Worm (Caenorhabditis elegans) whole organism, L2 larva: ENCODE measurements around the gene C38D9.8.

Experiments
- C34F6.9 ChIP-seq: fragments of 150-350 bp; optimal IDR thresholded peaks from 2 replicates; lab custom pipeline; 2014; ENCODE audit warnings: missing biosample characterization, missing genetic modification characterization
- R02D3.7 ChIP-seq: fragments of 150-350 bp; optimal IDR thresholded peaks from 2 replicates; lab custom pipeline; 2014; ENCODE audit warnings: missing biosample characterization, missing genetic modification characterization
- Y55F3AM.14 ChIP-seq: fragments of 200-800 bp; sonication (Bioruptor generic); optimal IDR thresholded peaks from 2 replicates; lab custom pipeline; 2018; ENCODE audit warnings: mild to moderate bottlenecking, missing genetic modification characterization, missing compliant biosample characterization
- ZK546.5 ChIP-seq: sonication (generic microtip); optimal IDR thresholded peaks from 2 replicates; lab custom pipeline; 2017; ENCODE audit warnings: missing biosample characterization, missing genetic modification characterization
- aly-2 ChIP-seq: fragments of 150-350 bp; optimal IDR thresholded peaks from 2 replicates; lab custom pipeline; 2014; ENCODE audit warnings: missing biosample characterization, missing genetic modification characterization
- ama-1 ChIP-seq: fragments of 150-350 bp; optimal IDR thresholded peaks from 2 replicates; lab custom pipeline; 2018; ENCODE audit warnings: inconsistent platforms
- ceh-82 ChIP-seq: fragments of 150-350 bp; optimal IDR thresholded peaks from 2 replicates; lab custom pipeline; 2014; ENCODE audit warnings: missing biosample characterization, missing genetic modification characterization
- crh-2 ChIP-seq: sonication (generic microtip); optimal IDR thresholded peaks from 2 replicates; lab custom pipeline; 2017; ENCODE audit warnings: missing biosample characterization, missing genetic modification characterization
- elt-1 ChIP-seq: fragments of 150-350 bp; optimal IDR thresholded peaks from 2 replicates; lab custom pipeline; 2014; ENCODE audit warnings: missing biosample characterization, missing genetic modification characterization
- elt-3 ChIP-seq: sonication (generic microtip); optimal IDR thresholded peaks from 2 replicates; lab custom pipeline; 2017; ENCODE audit warnings: missing biosample characterization, missing genetic modification characterization
- fos-1 ChIP-seq: fragments of 150-350 bp; optimal IDR thresholded peaks from 2 replicates; lab custom pipeline; 2014; ENCODE audit warnings: missing biosample characterization, missing genetic modification characterization
- gmeb-1 ChIP-seq: fragments of 150-350 bp; optimal IDR thresholded peaks from 2 replicates; lab custom pipeline; 2014; ENCODE audit warnings: missing biosample characterization, missing genetic modification characterization
- lsy-2 ChIP-seq, 2 experiments: fragments of 150-350 bp in 1 of 2; sonication (generic microtip) in 1 of 2; optimal IDR thresholded peaks; 2 replicates each; lab custom pipeline; 2014 to 2017; ENCODE audit warnings: missing biosample characterization in 2 of 2, missing genetic modification characterization in 2 of 2
- mab-5 ChIP-seq: fragments of 150-350 bp; optimal IDR thresholded peaks from 2 replicates; lab custom pipeline; 2014; ENCODE audit warnings: missing biosample characterization, missing genetic modification characterization
- mbf-1 ChIP-seq: sonication (generic microtip); optimal IDR thresholded peaks from 2 replicates; lab custom pipeline; 2017; ENCODE audit warnings: missing biosample characterization, missing genetic modification characterization
- mdl-1 ChIP-seq, 2 experiments: fragments of 150-350 bp in 1 of 2; sonication (generic microtip) in 1 of 2; optimal IDR thresholded peaks; 2 replicates each; lab custom pipeline; 2017; ENCODE audit warnings: missing biosample characterization in 2 of 2, missing genetic modification characterization in 2 of 2
- nhr-10 ChIP-seq: sonication (generic microtip); optimal IDR thresholded peaks from 2 replicates; lab custom pipeline; 2017; ENCODE audit warnings: missing biosample characterization, missing genetic modification characterization
- nhr-11 ChIP-seq: fragments of 150-350 bp; optimal IDR thresholded peaks from 2 replicates; lab custom pipeline; 2014; ENCODE audit warnings: missing biosample characterization, missing genetic modification characterization
- nhr-12 ChIP-seq: fragments of 150-350 bp; optimal IDR thresholded peaks from 2 replicates; lab custom pipeline; 2014; ENCODE audit warnings: missing biosample characterization, missing genetic modification characterization
- nhr-129 ChIP-seq: fragments of 150-350 bp; optimal IDR thresholded peaks from 2 replicates; lab custom pipeline; 2014; ENCODE audit warnings: missing biosample characterization, missing genetic modification characterization
- nhr-21 ChIP-seq: fragments of 150-350 bp; optimal IDR thresholded peaks from 2 replicates; lab custom pipeline; 2014; ENCODE audit warnings: missing biosample characterization, missing genetic modification characterization
- nhr-23 ChIP-seq: fragments of 150-350 bp; optimal IDR thresholded peaks from 2 replicates; lab custom pipeline; 2014; ENCODE audit warnings: missing biosample characterization, missing genetic modification reagents, missing genetic modification characterization
- nhr-237 ChIP-seq: fragments of 150-350 bp; optimal IDR thresholded peaks from 2 replicates; lab custom pipeline; 2014; ENCODE audit warnings: missing biosample characterization, missing genetic modification characterization
- nhr-25 ChIP-seq: fragments of 150-350 bp; sonication (generic microtip); optimal IDR thresholded peaks from 3 replicates; lab custom pipeline; 2014; ENCODE audit warnings: missing biosample characterization, missing genetic modification characterization
- nhr-77 ChIP-seq: fragments of 150-350 bp; optimal IDR thresholded peaks from 2 replicates; lab custom pipeline; 2014; ENCODE audit warnings: missing biosample characterization, missing genetic modification characterization
- peb-1 ChIP-seq: fragments of 150-350 bp; optimal IDR thresholded peaks from 2 replicates; lab custom pipeline; 2014; ENCODE audit warnings: missing biosample characterization, missing genetic modification characterization
- skn-1 ChIP-seq: sonication (generic microtip); optimal IDR thresholded peaks from 2 replicates; lab custom pipeline; 2017; ENCODE audit warnings: missing biosample characterization, missing genetic modification characterization
- sma-3 ChIP-seq: sonication (generic microtip); optimal IDR thresholded peaks from 2 replicates; lab custom pipeline; 2016; ENCODE audit warnings: missing genetic modification reagents, missing genetic modification characterization, missing compliant biosample characterization
- sma-9 ChIP-seq, 2 experiments: fragments of 150-350 bp in 1 of 2; sonication (generic microtip) in 1 of 2; optimal IDR thresholded peaks; 2 replicates each; lab custom pipeline; 2014 to 2016; ENCODE audit warnings: missing genetic modification characterization in 2 of 2, mild to moderate bottlenecking in 1 of 2, missing biosample characterization in 1 of 2, missing compliant biosample characterization in 1 of 2, missing genetic modification reagents in 1 of 2, moderate library complexity in 1 of 2
- snpc-4 ChIP-seq: fragments of 150-350 bp; optimal IDR thresholded peaks from 2 replicates; lab custom pipeline; 2014; ENCODE audit warnings: missing biosample characterization, missing genetic modification characterization
- unc-39 ChIP-seq: fragments of 150-350 bp; optimal IDR thresholded peaks from 2 replicates; lab custom pipeline; 2014; ENCODE audit warnings: missing biosample characterization, missing genetic modification characterization
- unc-55 ChIP-seq: fragments of 150-350 bp; sonication (generic microtip); optimal IDR thresholded peaks from 3 replicates; lab custom pipeline; 2014; ENCODE audit warnings: missing biosample characterization, missing genetic modification reagents, missing genetic modification characterization
- ztf-1 ChIP-seq: fragments of 200-800 bp; sonication (Bioruptor generic); conservative IDR thresholded peaks from 2 replicates; pipeline ENCODE4 v1.3.6; 2022; ENCODE audit warnings: missing genetic modification characterization, missing compliant biosample characterization
- ztf-11 ChIP-seq: sonication (generic microtip); optimal IDR thresholded peaks from 2 replicates; lab custom pipeline; 2017; ENCODE audit warnings: missing biosample characterization, missing genetic modification characterization
- ztf-4 ChIP-seq: fragments of 150-350 bp; optimal IDR thresholded peaks from 2 replicates; lab custom pipeline; 2014; ENCODE audit warnings: missing biosample characterization, missing genetic modification characterization

C38D9.8 gene

DNA sequence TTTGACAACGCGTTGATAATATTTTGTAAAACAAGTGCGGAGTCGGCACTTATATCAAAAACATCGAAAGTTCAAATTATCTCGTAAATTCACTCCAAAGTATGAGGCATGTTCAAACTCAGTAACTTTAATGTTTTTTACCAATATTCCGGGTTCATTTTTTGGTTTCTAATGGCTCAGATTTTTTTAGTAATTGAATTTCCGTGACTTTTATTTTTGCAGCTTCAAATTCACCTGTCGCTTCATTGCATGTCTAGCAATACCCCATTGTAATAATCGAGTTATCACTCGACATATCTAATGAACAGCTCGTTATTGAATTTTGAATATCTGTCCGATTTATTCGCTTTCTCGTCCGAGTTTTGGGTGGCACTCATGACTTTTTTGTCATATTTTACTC is 24.9 kb downstream of the C38D9.8 start, which contains the start of gene srz-90:
srz-90 (plus strand) TSS at position 301 of the 400 bp plus-strand sequence.
- TF ChIP-seq mdl-1 (tag; optimal IDR thresholded peaks at IDR 0.05; lab: Kevin White, UChicago) (no peak), mbf-1 (tag; lab: Kevin White, UChicago) (no peak), snpc-4 (no peak), nhr-11 (no peak), ztf-11 (tag; lab: Kevin White, UChicago) (no peak), nhr-237 (tag; lab: Kevin White, UChicago) (no peak), ZK546.5 (tag; lab: Kevin White, UChicago) (no peak), fos-1 (no peak), ceh-82 (tag; lab: Kevin White, UChicago) (no peak), peb-1 (no peak), unc-55 (GFP tag; lab: Kevin White, UChicago) (no peak), nhr-77 (no peak), elt-3 (tag; lab: Kevin White, UChicago) (no peak), nhr-25 (no peak), ztf-4 (no peak), nhr-12 (tag; lab: Kevin White, UChicago) (no peak), nhr-10 (tag; lab: Kevin White, UChicago) (no peak), lsy-2 (tag; optimal IDR thresholded peaks at IDR 0.05; lab: Kevin White, UChicago) (no peak), crh-2 (tag; lab: Kevin White, UChicago) (no peak), nhr-129 (tag; lab: Kevin White, UChicago) (no peak)
- TF ChIP-seq, all 48 proteins: peak for 0

- TF ChIP-seq nhr-10 (tag; lab: Kevin White, UChicago), result no peak
- TF ChIP-seq gmeb-1 (tag; lab: Kevin White, UChicago), result peak; percentile 26
- TF ChIP-seq elt-3 (tag; lab: Kevin White, UChicago), result no peak
Measured at ce11 chrV:17520735-17521134, 31.9 kb downstream of the C38D9.8 start, which contains the start of gene fbxa-136. TSS of gene fbxa-136 (plus strand) at chrV:17521035.

ce11 chrV:17513831-17514230 is 38.8 kb downstream of the C38D9.8 start:
- TF ChIP-seq ZK546.5 (tag; lab: Kevin White, UChicago), result no peak
- no peak for TF ChIP-seq nhr-11
- TF ChIP-seq ztf-1 (GFP tag; lab: Robert Waterston, UW), result no peak
- TF ChIP-seq Y55F3AM.14 (GFP tag; lab: Kevin White, UChicago), result no peak
- TF ChIP-seq skn-1 (tag; lab: Kevin White, UChicago), result no peak
- no peak for TF ChIP-seq sma-3 (GFP tag; lab: Kevin White, UChicago)
- TF ChIP-seq fos-1, result no peak

ce11 chrV:17512763-17513162 is 39.9 kb downstream of the C38D9.8 start:
- TF ChIP-seq nhr-21 (tag; lab: Kevin White, UChicago), result no peak
- TF ChIP-seq aly-2 (tag; lab: Kevin White, UChicago), result no peak
- TF ChIP-seq sma-9 (GFP tag; optimal IDR thresholded peaks at IDR 0.05; lab: Kevin White, UChicago), result no peak
- TF ChIP-seq sma-9 (tag; optimal IDR thresholded peaks at IDR 0.05; lab: Kevin White, UChicago), result no peak

DNA sequence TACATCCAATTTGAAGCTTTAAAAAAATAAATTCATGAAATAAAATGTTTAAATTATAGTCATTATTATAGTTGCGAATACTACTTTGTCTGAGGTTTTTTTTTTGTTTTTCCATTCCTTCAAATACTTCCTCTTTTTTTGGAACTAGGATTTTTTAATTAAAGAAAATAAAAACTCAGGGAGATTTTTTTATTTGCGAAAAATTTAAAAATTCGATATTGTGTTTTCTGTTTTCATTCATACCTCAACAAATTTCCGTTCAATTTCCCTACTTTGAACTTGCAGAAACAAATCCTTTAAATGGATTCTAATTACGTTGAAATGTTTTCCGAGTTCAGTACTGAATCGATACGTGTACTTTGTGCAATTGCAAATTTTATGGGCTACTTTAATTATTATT is 44.2 kb downstream of the C38D9.8 start, which contains the start of gene srw-32:
srw-32 (plus strand) TSS at position 301 of the 400 bp plus-strand sequence.
- TF ChIP-seq R02D3.7 (tag; lab: Kevin White, UChicago) (no peak), skn-1 (tag; lab: Kevin White, UChicago) (no peak), C34F6.9 (tag; lab: Kevin White, UChicago) (no peak), mab-5 (no peak), ztf-11 (tag; lab: Kevin White, UChicago) (no peak), ama-1 (lab: Kevin White, UChicago) (no peak), unc-39 (tag; lab: Kevin White, UChicago) (no peak), nhr-10 (tag; lab: Kevin White, UChicago) (no peak), elt-1 (no peak), nhr-12 (tag; lab: Kevin White, UChicago) (no peak), nhr-237 (tag; lab: Kevin White, UChicago) (no peak), mdl-1 (tag; optimal IDR thresholded peaks at IDR 0.05; lab: Kevin White, UChicago) (no peak), nhr-23 (tag; lab: Kevin White, UChicago) (no peak)
